Fruit fly (Drosophila melanogaster): ENCODE measurements around the gene Ge-1.
A peak's percentile ranks its signal among the peaks of the same experiment; 100 is the strongest.

Ge-1 gene

dm6 chr2L:11106562-11106962 is 5.9 kb upstream of the Ge-1 start, which contains the start of gene Reps (continued):
- TF ChIP-seq chinmo (GFP tag; IDR thresholded peaks at IDR 0.05; ENCODE audit: partially characterized antibody) (no peak), CG6854 (GFP tag; optimal IDR thresholded peaks at IDR 0.05) (peak; percentile 97), CG10431 (GFP tag; optimal IDR thresholded peaks at IDR 0.05) (peak; percentile 94), gfzf (GFP tag; optimal IDR thresholded peaks at IDR 0.05) (peak; percentile 38), schlank (tag; optimal IDR thresholded peaks at IDR 0.05) (peak; percentile 93), z (GFP tag; IDR thresholded peaks at IDR 0.05) (peak; percentile 83), Hr51 (GFP tag; optimal IDR thresholded peaks at IDR 0.05) (peak; percentile 97 to 98), fd102C (GFP tag; optimal IDR thresholded peaks at IDR 0.05) (peak; percentile 93), CG9609 (GFP tag; optimal IDR thresholded peaks at IDR 0.05) (peak; percentile 97), hkb (optimal IDR thresholded peaks at IDR 0.05) (peak; percentile 91), hkb (GFP tag; IDR thresholded peaks at IDR 0.05) (peak; percentile 99), CG14441 (GFP tag; IDR thresholded peaks at IDR 0.05) (peak; percentile 99), Hsf (GFP tag; optimal IDR thresholded peaks at IDR 0.05) (peak; percentile 99), CG32772 (GFP tag; IDR thresholded peaks at IDR 0.05) (peak; percentile 99), CG3163 (GFP tag; optimal IDR thresholded peaks at IDR 0.05) (peak; percentile 86), GATAe (GFP tag; conservative IDR thresholded peaks at IDR 0.05) (peak; percentile 98), CG13894 (tag; optimal IDR thresholded peaks at IDR 0.05) (peak; percentile 97), her (GFP tag; optimal IDR thresholded peaks at IDR 0.05) (peak; percentile 88), Vsx1 (GFP tag; optimal IDR thresholded peaks at IDR 0.05) (no peak), esg (GFP tag; conservative IDR thresholded peaks at IDR 0.05) (peak; percentile 99), salm (tag; optimal IDR thresholded peaks at IDR 0.05) (peak; percentile 93), Ets97D (GFP tag; optimal IDR thresholded peaks at IDR 0.05) (peak; percentile 95), CG31365 (tag; optimal IDR thresholded peaks at IDR 0.05) (peak; percentile 89), HLH3B (GFP tag; IDR thresholded peaks at IDR 0.05) (peak; percentile 99), CG11560 (tag; IDR thresholded peaks at IDR 0.05) (peak; percentile 94), twi (tag; optimal IDR thresholded peaks at IDR 0.05) (peak; percentile 97), CG3065 (GFP tag; optimal IDR thresholded peaks at IDR 0.05) (peak; percentile 98), en (GFP tag; optimal IDR thresholded peaks at IDR 0.05) (peak; percentile 95), lab (GFP tag; optimal IDR thresholded peaks at IDR 0.05) (peak; percentile 99), CG12219 (GFP tag; optimal IDR thresholded peaks at IDR 0.05) (peak; percentile 96), nmo (GFP tag; optimal IDR thresholded peaks at IDR 0.05) (peak; percentile 100), CG2199 (GFP tag; IDR thresholded peaks at IDR 0.05) (peak; percentile 99), CG16813 (GFP tag; IDR thresholded peaks at IDR 0.05; ENCODE audit: partially characterized antibody) (peak; percentile 68), HLHmδ (GFP tag; optimal IDR thresholded peaks at IDR 0.05) (peak; percentile 17), wek (GFP tag; optimal IDR thresholded peaks at IDR 0.05) (peak; percentile 88), CG10321 (GFP tag; IDR thresholded peaks at IDR 0.05) (peak; percentile 83), bsh (GFP tag; optimal IDR thresholded peaks at IDR 0.05) (peak; percentile 87 to 99), CG4617 (GFP tag; optimal IDR thresholded peaks at IDR 0.05; ENCODE audit: borderline replicate concordance) (peak; percentile 99), zf30C (GFP tag; optimal IDR thresholded peaks at IDR 0.05) (no peak), toy (GFP tag; IDR thresholded peaks at IDR 0.05) (peak; percentile 97), bcd (GFP tag; optimal IDR thresholded peaks at IDR 0.05) (peak; percentile 99), Adf1 (GFP tag; IDR thresholded peaks at IDR 0.05) (peak; percentile 86), CG33213 (GFP tag; optimal IDR thresholded peaks at IDR 0.05) (peak; percentile 97), dpn (GFP tag; optimal IDR thresholded peaks at IDR 0.05) (peak; percentile 99), gcm (GFP tag; optimal IDR thresholded peaks at IDR 0.05) (peak; percentile 97), caup (GFP tag; optimal IDR thresholded peaks at IDR 0.05; ENCODE audit: severe bottlenecking) (peak; percentile 98), CHES-1-like (GFP tag; optimal IDR thresholded peaks at IDR 0.05) (peak; percentile 96), MBD-R2 (GFP tag; IDR thresholded peaks at IDR 0.05) (peak; percentile 99), ham (GFP tag; IDR thresholded peaks at IDR 0.05) (peak; percentile 95), nau (GFP tag; optimal IDR thresholded peaks at IDR 0.05) (no peak)

Data from whole organism, embryonic.